Fruit fly (Drosophila melanogaster) whole organism, embryonic: ENCODE data around the gene Ice2.

ENCODE experiments used
- Antp ChIP-seq: fragments of 200-800 bp; sonication (Bioruptor generic); optimal IDR thresholded peaks from 3 replicates; lab custom pipeline; 2016; ENCODE audit warnings: missing biosample characterization, missing genetic modification characterization
- CG10565 ChIP-seq: fragments of 200-800 bp; sonication (Bioruptor generic); optimal IDR thresholded peaks from 3 replicates; lab custom pipeline; 2016; ENCODE audit warnings: missing biosample characterization, mild to moderate bottlenecking, missing genetic modification characterization
- CG11085 ChIP-seq: fragments of 200-800 bp; sonication (Bioruptor generic); IDR thresholded peaks from 2 replicates; pipeline ENCODE4 v1.3.6; 2022; ENCODE audit warnings: missing biosample characterization, missing genetic modification characterization
- CG11456 ChIP-seq: fragments of 200-800 bp; sonication (Bioruptor generic); IDR thresholded peaks from 3 replicates; pipeline ENCODE4 v1.3.6; 2022; ENCODE audit warnings: missing biosample characterization, missing genetic modification characterization
- CG12104 ChIP-seq: fragments of 200-800 bp; sonication (Bioruptor generic); optimal IDR thresholded peaks from 3 replicates; lab custom pipeline; 2016; ENCODE audit warnings: missing biosample characterization, missing genetic modification characterization
- CG12236 ChIP-seq: fragments of 200-800 bp; sonication (Bioruptor generic); optimal IDR thresholded peaks from 2 replicates; lab custom pipeline; 2016; ENCODE audit warnings: missing biosample characterization, missing genetic modification characterization
- CG12744 ChIP-seq: fragments of 200-800 bp; sonication (Bioruptor generic); optimal IDR thresholded peaks from 2 replicates; lab custom pipeline; 2016; ENCODE audit warnings: missing biosample characterization, missing genetic modification characterization
- CG14667 ChIP-seq: fragments of 200-800 bp; sonication (Bioruptor generic); IDR thresholded peaks from 2 replicates; pipeline ENCODE4 v1.3.6; 2022; ENCODE audit warnings: missing biosample characterization, missing genetic modification characterization
- CG16779 ChIP-seq: fragments of 200-800 bp; sonication (Bioruptor generic); IDR thresholded peaks from 2 replicates; pipeline ENCODE4 v1.3.6; 2022; ENCODE audit warnings: missing biosample characterization, missing genetic modification characterization
- CG17829 ChIP-seq: fragments of 200-800 bp; optimal IDR thresholded peaks from 2 replicates; lab custom pipeline; 2019; ENCODE audit warnings: missing biosample characterization, mild to moderate bottlenecking, missing genetic modification characterization, moderate library complexity
- CG30403 ChIP-seq: fragments of 200-800 bp; sonication (Bioruptor generic); optimal IDR thresholded peaks from 3 replicates; lab custom pipeline; 2016; ENCODE audit warnings: missing biosample characterization, missing genetic modification characterization
- CG3163 ChIP-seq: fragments of 200-800 bp; sonication (Bioruptor generic); optimal IDR thresholded peaks from 3 replicates; lab custom pipeline; 2016; ENCODE audit warnings: missing biosample characterization, missing genetic modification characterization
- CG32772 ChIP-seq: fragments of 200-800 bp; sonication (Bioruptor generic); IDR thresholded peaks from 2 replicates; pipeline ENCODE4 v1.3.6; 2022; ENCODE audit warnings: missing biosample characterization, missing genetic modification characterization
- CG43689 ChIP-seq: fragments of 200-800 bp; sonication (Bioruptor generic); IDR thresholded peaks from 2 replicates; pipeline ENCODE4 v1.3.6; 2022; ENCODE audit warnings: missing biosample characterization, missing genetic modification characterization
- CG4617 ChIP-seq: fragments of 200-800 bp; sonication (Bioruptor generic); optimal IDR thresholded peaks from 3 replicates; lab custom pipeline; 2016; ENCODE audit warnings: missing biosample characterization, missing genetic modification characterization, borderline replicate concordance
- CG7928 ChIP-seq: fragments of 200-800 bp; sonication (Bioruptor generic); optimal IDR thresholded peaks from 2 replicates; lab custom pipeline; 2017; ENCODE audit warnings: missing biosample characterization, mild to moderate bottlenecking, missing genetic modification characterization
- CG7987 ChIP-seq: fragments of 200-800 bp; sonication (Bioruptor generic); optimal IDR thresholded peaks from 2 replicates; lab custom pipeline; 2018; ENCODE audit warnings: missing biosample characterization, mild to moderate bottlenecking, missing genetic modification characterization, moderate library complexity
- CG8478 ChIP-seq: fragments of >200 bp; optimal IDR thresholded peaks from 2 replicates; lab custom pipeline; 2018
- CTCF ChIP-seq: fragments of 200-800 bp; sonication (Bioruptor generic); optimal IDR thresholded peaks from 2 replicates; lab custom pipeline; 2017; ENCODE audit warnings: missing biosample characterization, mild to moderate bottlenecking, missing genetic modification characterization, moderate library complexity
- CkIIα-i1 ChIP-seq: fragments of 200-800 bp; sonication (Bioruptor generic); IDR thresholded peaks from 2 replicates; pipeline ENCODE4 v1.3.6; 2022; ENCODE audit warnings: missing biosample characterization, missing genetic modification characterization
- CoRest ChIP-seq: fragments of 200-800 bp; sonication (Bioruptor generic); optimal IDR thresholded peaks from 3 replicates; lab custom pipeline; 2018; ENCODE audit warnings: missing biosample characterization, mild to moderate bottlenecking, missing genetic modification characterization, moderate library complexity
- Eip74EF ChIP-seq, 2 experiments: fragments of 200-800 bp in 1 of 2; fragments of >200 bp in 1 of 2; sonication (Bioruptor generic) in 1 of 2; optimal IDR thresholded peaks; 2 replicates each; lab custom pipeline; 2017 to 2019; ENCODE audit warnings: missing biosample characterization in 2 of 2, missing genetic modification characterization in 2 of 2, mild to moderate bottlenecking in 1 of 2, moderate library complexity in 1 of 2
- Hey ChIP-seq: fragments of 200-800 bp; sonication (Bioruptor generic); optimal IDR thresholded peaks from 3 replicates; lab custom pipeline; 2018; ENCODE audit warnings: missing biosample characterization, mild to moderate bottlenecking, missing genetic modification characterization
- Myb ChIP-seq: fragments of 200-800 bp; sonication (Bioruptor generic); optimal IDR thresholded peaks from 2 replicates; lab custom pipeline; 2016; ENCODE audit warnings: missing biosample characterization, missing genetic modification characterization
- NK7.1 ChIP-seq: fragments of 200-800 bp; sonication (Bioruptor generic); optimal IDR thresholded peaks from 3 replicates; lab custom pipeline; 2016; ENCODE audit warnings: missing biosample characterization, missing genetic modification characterization
- Nf-YA ChIP-seq: fragments of 200-800 bp; sonication (Bioruptor generic); IDR thresholded peaks from 2 replicates; pipeline ENCODE4 v1.3.6; 2022; ENCODE audit warnings: missing biosample characterization, missing genetic modification characterization
- Rx ChIP-seq: fragments of 200-800 bp; sonication (Bioruptor generic); IDR thresholded peaks from 2 replicates; pipeline ENCODE4 v1.3.6; 2022; ENCODE audit warnings: missing biosample characterization, missing genetic modification characterization
- Xbp1 ChIP-seq: fragments of 200-800 bp; sonication (Bioruptor generic); optimal IDR thresholded peaks from 3 replicates; lab custom pipeline; 2016; ENCODE audit warnings: missing biosample characterization, mild to moderate bottlenecking, missing genetic modification characterization
- YL-1 ChIP-seq: fragments of 200-800 bp; sonication (Bioruptor generic); optimal IDR thresholded peaks from 3 replicates; lab custom pipeline; 2017; ENCODE audit warnings: missing biosample characterization, mild to moderate bottlenecking, missing genetic modification characterization
- al ChIP-seq: fragments of 200-800 bp; sonication (Bioruptor generic); IDR thresholded peaks from 2 replicates; pipeline ENCODE4 v1.3.6; 2022; ENCODE audit warnings: missing biosample characterization, missing genetic modification characterization
- ash1 ChIP-seq: fragments of 200-800 bp; sonication (Bioruptor generic); optimal IDR thresholded peaks from 2 replicates; lab custom pipeline; 2018; ENCODE audit warnings: missing biosample characterization, mild to moderate bottlenecking, missing genetic modification characterization
- crol ChIP-seq: fragments of 200-800 bp; sonication (Bioruptor generic); IDR thresholded peaks from 2 replicates; pipeline ENCODE4 v1.3.6; 2022; ENCODE audit warnings: missing biosample characterization, missing genetic modification characterization
- danr ChIP-seq: fragments of 200-800 bp; sonication (Bioruptor generic); IDR thresholded peaks from 2 replicates; pipeline ENCODE4 v1.3.6; 2022; ENCODE audit warnings: missing biosample characterization, missing genetic modification characterization
- fd3F ChIP-seq: fragments of 200-800 bp; sonication (Bioruptor generic); optimal IDR thresholded peaks from 2 replicates; lab custom pipeline; 2018; ENCODE audit warnings: missing biosample characterization, mild to moderate bottlenecking, missing genetic modification characterization, moderate library complexity
- gce ChIP-seq: fragments of 200-800 bp; sonication (Bioruptor generic); IDR thresholded peaks from 3 replicates; pipeline ENCODE4 v1.3.6; 2022; ENCODE audit warnings: missing biosample characterization, missing genetic modification characterization
- jing ChIP-seq: fragments of 200-800 bp; sonication (Bioruptor generic); optimal IDR thresholded peaks from 2 replicates; lab custom pipeline; 2018; ENCODE audit warnings: missing biosample characterization, mild to moderate bottlenecking, missing genetic modification characterization
- kah ChIP-seq: fragments of 200-800 bp; sonication (Bioruptor generic); optimal IDR thresholded peaks from 2 replicates; lab custom pipeline; 2018; ENCODE audit warnings: missing biosample characterization, mild to moderate bottlenecking, missing genetic modification characterization
- lmd ChIP-seq: fragments of 200-800 bp; sonication (Bioruptor generic); IDR thresholded peaks from 2 replicates; pipeline ENCODE4 v1.3.6; 2022; ENCODE audit warnings: missing biosample characterization, missing genetic modification characterization
- nom ChIP-seq: fragments of 200-800 bp; sonication (Bioruptor generic); optimal IDR thresholded peaks from 2 replicates; lab custom pipeline; 2017; ENCODE audit warnings: missing biosample characterization, missing genetic modification characterization, mild to moderate bottlenecking, moderate library complexity, missing genetic modification reagents
- prd ChIP-seq, 3 experiments: fragments of >200 bp in 2 of 3; fragments of 200-800 bp in 1 of 3; sonication (Bioruptor generic) in 1 of 3; optimal IDR thresholded peaks in 2 of 3; IDR thresholded peaks in 1 of 3; 2 replicates in 2 of 3; 3 replicates in 1 of 3; pipeline versions ENCODE4 v1.3.6 to Lab custom; 2017 to 2022; ENCODE audit warnings: missing biosample characterization in 1 of 3, missing genetic modification characterization in 1 of 3
- pros ChIP-seq: fragments of 200-800 bp; sonication (Bioruptor generic); optimal IDR thresholded peaks from 3 replicates; lab custom pipeline; 2019; ENCODE audit warnings: missing biosample characterization, mild to moderate bottlenecking, missing genetic modification characterization, moderate library complexity
- pum ChIP-seq: fragments of 200-800 bp; sonication (Bioruptor generic); optimal IDR thresholded peaks from 2 replicates; lab custom pipeline; 2016; ENCODE audit warnings: missing biosample characterization, missing genetic modification characterization
- sens ChIP-seq: fragments of 200-800 bp; sonication (Bioruptor generic); peaks from one replicate; lab custom pipeline; 2016; ENCODE audit warnings: missing biosample characterization, missing genetic modification characterization
- slou ChIP-seq: fragments of 200-800 bp; sonication (Bioruptor generic); optimal IDR thresholded peaks from 3 replicates; lab custom pipeline; 2016; ENCODE audit warnings: missing biosample characterization, missing genetic modification characterization
- stc ChIP-seq: fragments of 200-800 bp; sonication (Bioruptor generic); IDR thresholded peaks from 2 replicates; pipeline ENCODE4 v1.3.6; 2022; ENCODE audit warnings: missing biosample characterization, missing genetic modification characterization
- stwl ChIP-seq: fragments of 200-800 bp; sonication (Bioruptor generic); optimal IDR thresholded peaks from 3 replicates; lab custom pipeline; 2018; ENCODE audit warnings: missing biosample characterization, mild to moderate bottlenecking, missing genetic modification characterization, moderate library complexity
- tio ChIP-seq: fragments of 200-800 bp; sonication (Bioruptor generic); optimal IDR thresholded peaks from 2 replicates; lab custom pipeline; 2017; ENCODE audit warnings: missing biosample characterization, missing genetic modification characterization, inconsistent platforms
- toy ChIP-seq: fragments of 200-800 bp; sonication (Bioruptor generic); IDR thresholded peaks from 2 replicates; pipeline ENCODE4 v1.3.6; 2022; ENCODE audit warnings: missing biosample characterization, missing genetic modification characterization
- vfl ChIP-seq: fragments of 200-800 bp; sonication (Bioruptor generic); optimal IDR thresholded peaks from 2 replicates; lab custom pipeline; 2016; ENCODE audit warnings: missing biosample characterization, missing genetic modification characterization
- vnd ChIP-seq: fragments of 200-800 bp; sonication (Bioruptor generic); IDR thresholded peaks from 3 replicates; pipeline ENCODE4 v1.3.6; 2022; ENCODE audit warnings: missing biosample characterization, missing genetic modification characterization; ENCODE audit not compliant: partially characterized antibody

Gene Ice2

dm6 chr3R:21126673-21127284 is 3.2 kb upstream of the Ice2 start (continued):
- TF ChIP-seq al (no peak), lmd (GFP tag; lab: Robert Waterston, UW) (no peak), CkIIα-i1 (GFP tag; lab: Robert Waterston, UW) (no peak), Nf-YA (GFP tag; lab: Robert Waterston, UW) (0 out of 2 replicates have a peak, but pooled peaks have one; percentile 6), CG7987 (GFP tag; lab: Kevin White, UChicago) (no peak), NK7.1 (GFP tag; lab: Kevin White, UChicago) (no peak), tio (GFP tag; lab: Kevin White, UChicago) (no peak), nom (GFP tag; lab: Kevin White, UChicago) (peak; percentile 19), CG30403 (GFP tag; lab: Kevin White, UChicago) (no peak), CG14667 (no peak), ash1 (GFP tag; lab: Kevin White, UChicago) (no peak), prd (optimal IDR thresholded peaks at IDR 0.05; lab: Kevin White, UChicago) (no peak), prd (GFP tag; IDR thresholded peaks at IDR 0.05; lab: Robert Waterston, UW) (no peak), Xbp1 (GFP tag; lab: Kevin White, UChicago) (no peak), Eip74EF (GFP tag; optimal IDR thresholded peaks at IDR 0.05; lab: Kevin White, UChicago) (peak in 1 of 2 experiments; percentile 3), CG12236 (no peak), CG16779 (GFP tag; lab: Robert Waterston, UW) (no peak), CG10565 (GFP tag; lab: Kevin White, UChicago) (no peak), CoRest (tag; lab: Kevin White, UChicago) (no peak), Antp (GFP tag; lab: Kevin White, UChicago) (no peak), vnd (GFP tag; lab: Robert Waterston, UW) (no peak), CG3163 (GFP tag; lab: Kevin White, UChicago) (no peak), toy (GFP tag; lab: Robert Waterston, UW) (no peak), YL-1 (peak; percentile 16), Hey (tag; lab: Kevin White, UChicago) (no peak), CG11085 (no peak), stwl (no peak), Myb (GFP tag; lab: Kevin White, UChicago) (no peak), CG43689 (GFP tag; lab: Robert Waterston, UW) (no peak), CG12104 (GFP tag; lab: Kevin White, UChicago) (no peak), kah (GFP tag; lab: Kevin White, UChicago) (no peak), gce (GFP tag; lab: Robert Waterston, UW) (no peak), CG8478 (lab: Kevin White, UChicago) (peak; percentile 92), stc (GFP tag; lab: Robert Waterston, UW) (no peak; the same call in 1 of the 2 replicates), sens (GFP tag; lab: Kevin White, UChicago) (peak; percentile 35), CG7928 (no peak), crol (GFP tag; lab: Robert Waterston, UW) (no peak), fd3F (GFP tag; lab: Kevin White, UChicago) (no peak), vfl (GFP tag; lab: Kevin White, UChicago) (no peak), jing (GFP tag; lab: Kevin White, UChicago) (no peak), Rx (no peak), CG4617 (GFP tag; lab: Kevin White, UChicago) (peak; percentile 68), CG12744 (GFP tag; lab: Kevin White, UChicago) (no peak), danr (no peak), CG17829 (tag; lab: Kevin White, UChicago) (no peak), CG32772 (GFP tag; lab: Robert Waterston, UW) (no peak), pum (GFP tag; lab: Kevin White, UChicago) (no peak), slou (GFP tag; lab: Kevin White, UChicago) (no peak), pros (GFP tag; lab: Kevin White, UChicago) (no peak), CG11456 (GFP tag; lab: Robert Waterston, UW) (no peak), CTCF (GFP tag; lab: Kevin White, UChicago) (peak; percentile 73)
